Fruit fly (Drosophila melanogaster) whole organism, prepupa: ENCODE measurements around the gene Tpt.

Experiments used
- CG11902 ChIP-seq: fragments of 200-800 bp; sonication (Bioruptor generic); optimal IDR thresholded peaks from 3 replicates; lab custom pipeline; 2016; ENCODE audit warnings: missing biosample characterization, missing genetic modification characterization
- Smox ChIP-seq: fragments of 200-800 bp; sonication (Bioruptor generic); optimal IDR thresholded peaks from 3 replicates; lab custom pipeline; 2016; ENCODE audit warnings: missing biosample characterization, missing genetic modification characterization
- ss ChIP-seq, 2 experiments: fragments of 200-800 bp; sonication (Bioruptor generic); optimal IDR thresholded peaks; 2 replicates in 1 of 2; 3 replicates in 1 of 2; lab custom pipeline; 2017 to 2018; ENCODE audit warnings: mild to moderate bottlenecking in 2 of 2, missing biosample characterization in 2 of 2, missing genetic modification characterization in 2 of 2, moderate library complexity in 1 of 2

DNA sequence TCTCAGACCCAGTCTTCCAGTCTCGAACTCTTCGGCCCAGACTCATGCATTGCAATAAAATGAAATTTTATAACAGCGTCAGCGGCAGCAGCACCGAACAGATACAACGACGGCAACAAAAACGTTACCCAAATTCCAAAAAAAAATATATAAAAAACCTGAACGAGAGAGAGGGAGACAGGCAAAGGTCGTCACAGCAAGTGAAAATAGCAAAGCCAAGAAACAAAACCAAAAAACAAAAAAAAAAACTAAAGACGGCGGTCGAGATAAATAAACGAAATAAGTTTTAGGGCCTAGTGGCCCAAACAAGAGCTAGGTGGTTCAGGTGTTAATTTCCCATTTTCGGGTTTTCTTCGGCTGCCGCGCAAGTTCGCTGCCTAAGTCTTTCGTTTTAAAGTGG is 31.0 kb downstream of the Tpt start:
- TF ChIP-seq ss (GFP tag; optimal IDR thresholded peaks at IDR 0.05; lab: Kevin White, UChicago) (no peak), Smox (GFP tag; lab: Kevin White, UChicago) (no peak), CG11902 (GFP tag; lab: Kevin White, UChicago) (no peak)
